Worm (Caenorhabditis elegans): ENCODE results near the gene F14F9.2.

DNA sequence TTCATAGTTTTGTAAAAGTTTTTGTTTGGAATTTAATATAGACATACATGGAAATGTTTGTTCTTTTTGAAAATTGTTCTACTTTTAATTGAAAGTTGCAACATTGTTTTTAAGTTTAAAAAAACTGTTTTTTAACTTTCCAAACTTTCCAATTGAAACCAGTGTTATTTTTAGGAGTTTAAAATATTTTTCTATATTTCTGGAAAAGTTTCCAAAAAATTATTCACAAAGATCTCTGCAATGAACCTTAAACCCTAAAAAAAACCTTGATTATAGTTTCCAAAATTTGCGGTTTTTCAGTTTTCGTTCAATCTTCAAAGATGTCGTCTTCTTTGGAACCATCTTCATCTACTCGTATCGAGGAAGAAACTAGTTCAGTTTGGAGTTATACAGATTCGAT lies 12.2 kb upstream of the F14F9.2 start, which contains the start of gene F14F9.4:
- TF ChIP-seq hlh-6 (tag; optimal IDR thresholded peaks at IDR 0.05) (no peak), nfya-1 (tag; optimal IDR thresholded peaks at IDR 0.05) (no peak), fax-1 (tag; optimal IDR thresholded peaks at IDR 0.05) (no peak), eyg-1 (tag; optimal IDR thresholded peaks at IDR 0.05) (no peak), sox-2 (GFP tag; IDR thresholded peaks at IDR 0.05) (no peak), ceh-2 (tag; optimal IDR thresholded peaks at IDR 0.05) (no peak), nhr-11 (tag; optimal IDR thresholded peaks at IDR 0.05) (no peak), C08G9.2 (tag; optimal IDR thresholded peaks at IDR 0.05) (no peak), ets-4 (tag; optimal IDR thresholded peaks at IDR 0.05) (no peak), lin-11 (tag; optimal IDR thresholded peaks at IDR 0.05) (no peak), pha-4 (tag; optimal IDR thresholded peaks at IDR 0.05) (no peak)
